Fruit fly (Drosophila melanogaster) whole organism, embryonic: ENCODE results near the gene eIF3d1.
A peak's percentile ranks its signal among the peaks of the same experiment; 100 is the strongest.

ENCODE experiments used
- Bteb2 ChIP-seq: fragments of 200-800 bp; sonication (Bioruptor generic); optimal IDR thresholded peaks from 2 replicates; lab custom pipeline; 2016; ENCODE audit warnings: missing biosample characterization, missing genetic modification characterization
- CG11093 ChIP-seq: fragments of 200-800 bp; sonication (Bioruptor generic); IDR thresholded peaks from 3 replicates; pipeline ENCODE4 v1.3.6; 2022; ENCODE audit warnings: missing biosample characterization, missing genetic modification characterization
- CG12219 ChIP-seq: fragments of 200-800 bp; sonication (Bioruptor generic); optimal IDR thresholded peaks from 3 replicates; lab custom pipeline; 2018; ENCODE audit warnings: missing biosample characterization, mild to moderate bottlenecking, missing genetic modification characterization
- CG12299 ChIP-seq: fragments of 200-800 bp; sonication (Bioruptor generic); optimal IDR thresholded peaks from 2 replicates; lab custom pipeline; 2018; ENCODE audit warnings: missing biosample characterization, mild to moderate bottlenecking, missing genetic modification characterization
- CG13123 ChIP-seq: fragments of 200-800 bp; sonication (Bioruptor generic); optimal IDR thresholded peaks from 2 replicates; lab custom pipeline; 2016; ENCODE audit warnings: missing biosample characterization, missing genetic modification characterization
- CG13296 ChIP-seq: fragments of 200-800 bp; sonication (Bioruptor generic); optimal IDR thresholded peaks from 3 replicates; lab custom pipeline; 2018; ENCODE audit warnings: missing biosample characterization, mild to moderate bottlenecking, missing genetic modification characterization
- CG13624 ChIP-seq: fragments of 200-800 bp; sonication (Bioruptor generic); optimal IDR thresholded peaks from 2 replicates; lab custom pipeline; 2016; ENCODE audit warnings: missing biosample characterization, missing genetic modification characterization
- CG14050 ChIP-seq: fragments of 200-800 bp; sonication (Bioruptor generic); IDR thresholded peaks from 3 replicates; pipeline ENCODE4 v1.3.6; 2022; ENCODE audit warnings: missing biosample characterization, missing genetic modification characterization
- CG17359 ChIP-seq: fragments of 200-800 bp; sonication (Bioruptor generic); optimal IDR thresholded peaks from 3 replicates; lab custom pipeline; 2018; ENCODE audit warnings: missing biosample characterization, mild to moderate bottlenecking, missing genetic modification characterization, moderate library complexity
- CG17361 ChIP-seq: fragments of 200-800 bp; sonication (Bioruptor generic); IDR thresholded peaks from 3 replicates; pipeline ENCODE4 v1.3.6; 2022; ENCODE audit warnings: missing biosample characterization, missing genetic modification characterization
- CG17612 ChIP-seq: fragments of 200-800 bp; sonication (Bioruptor generic); IDR thresholded peaks from 2 replicates; pipeline ENCODE4 v1.3.6; 2022; ENCODE audit warnings: missing biosample characterization, missing genetic modification characterization
- CG1792 ChIP-seq: fragments of 200-800 bp; sonication (Bioruptor generic); optimal IDR thresholded peaks from 2 replicates; lab custom pipeline; 2016; ENCODE audit warnings: missing biosample characterization, missing genetic modification characterization
- CG2129 ChIP-seq: fragments of 200-800 bp; sonication (Bioruptor generic); IDR thresholded peaks from 2 replicates; pipeline ENCODE4 v1.3.6; 2022; ENCODE audit warnings: missing biosample characterization, missing genetic modification characterization; ENCODE audit not compliant: partially characterized antibody
- CG2889 ChIP-seq: fragments of 200-800 bp; sonication (Bioruptor generic); IDR thresholded peaks from 3 replicates; pipeline ENCODE4 v1.3.6; 2022; ENCODE audit warnings: missing biosample characterization, missing genetic modification characterization
- CG43689 ChIP-seq: fragments of 200-800 bp; sonication (Bioruptor generic); IDR thresholded peaks from 2 replicates; pipeline ENCODE4 v1.3.6; 2022; ENCODE audit warnings: missing biosample characterization, missing genetic modification characterization
- CG6175 ChIP-seq: fragments of 200-800 bp; sonication (Bioruptor generic); IDR thresholded peaks from 3 replicates; pipeline ENCODE4 v1.3.6; 2022; ENCODE audit warnings: missing biosample characterization, missing genetic modification characterization
- CG7357 ChIP-seq: fragments of 200-800 bp; sonication (Bioruptor generic); IDR thresholded peaks from 3 replicates; pipeline ENCODE4 v1.3.6; 2022; ENCODE audit warnings: missing biosample characterization, missing genetic modification characterization
- CG8281 ChIP-seq: fragments of 200-800 bp; sonication (Bioruptor generic); optimal IDR thresholded peaks from 2 replicates; lab custom pipeline; 2018; ENCODE audit warnings: missing biosample characterization, mild to moderate bottlenecking, missing genetic modification characterization, moderate library complexity
- CG8924 ChIP-seq: fragments of 200-800 bp; optimal IDR thresholded peaks from 3 replicates; lab custom pipeline; 2019; ENCODE audit warnings: missing biosample characterization, mild to moderate bottlenecking, missing genetic modification characterization, moderate library complexity
- CG8944 ChIP-seq: fragments of 200-800 bp; sonication (Bioruptor generic); optimal IDR thresholded peaks from 3 replicates; lab custom pipeline; 2016; ENCODE audit warnings: missing biosample characterization, missing genetic modification characterization
- CkIIα-i1 ChIP-seq: fragments of 200-800 bp; sonication (Bioruptor generic); IDR thresholded peaks from 2 replicates; pipeline ENCODE4 v1.3.6; 2022; ENCODE audit warnings: missing biosample characterization, missing genetic modification characterization
- D19B ChIP-seq: fragments of 200-800 bp; sonication (Bioruptor generic); optimal IDR thresholded peaks from 2 replicates; lab custom pipeline; 2017; ENCODE audit warnings: missing biosample characterization, mild to moderate bottlenecking, missing genetic modification characterization
- Hand ChIP-seq: fragments of 200-800 bp; sonication (Bioruptor generic); optimal IDR thresholded peaks from 2 replicates; lab custom pipeline; 2017; ENCODE audit warnings: mild to moderate bottlenecking, missing biosample characterization, missing genetic modification reagents, missing genetic modification characterization
- Hey ChIP-seq: fragments of 200-800 bp; sonication (Bioruptor generic); optimal IDR thresholded peaks from 3 replicates; lab custom pipeline; 2018; ENCODE audit warnings: missing biosample characterization, mild to moderate bottlenecking, missing genetic modification characterization
- Lhr ChIP-seq: fragments of 200-800 bp; sonication (Bioruptor generic); optimal IDR thresholded peaks from 3 replicates; lab custom pipeline; 2017; ENCODE audit warnings: mild to moderate bottlenecking, missing biosample characterization, missing genetic modification reagents, missing genetic modification characterization
- Mrtf ChIP-seq: fragments of 200-800 bp; sonication (Bioruptor generic); IDR thresholded peaks from 3 replicates; pipeline ENCODE4 v1.3.6; 2022; ENCODE audit warnings: missing biosample characterization, missing genetic modification characterization
- NC2α ChIP-seq: fragments of 200-800 bp; sonication (Bioruptor generic); optimal IDR thresholded peaks from 2 replicates; lab custom pipeline; 2016; ENCODE audit warnings: missing biosample characterization, missing genetic modification characterization
- Rx ChIP-seq: fragments of 200-800 bp; sonication (Bioruptor generic); IDR thresholded peaks from 2 replicates; pipeline ENCODE4 v1.3.6; 2022; ENCODE audit warnings: missing biosample characterization, missing genetic modification characterization
- al ChIP-seq: fragments of 200-800 bp; sonication (Bioruptor generic); IDR thresholded peaks from 2 replicates; pipeline ENCODE4 v1.3.6; 2022; ENCODE audit warnings: missing biosample characterization, missing genetic modification characterization
- ash1 ChIP-seq: fragments of 200-800 bp; sonication (Bioruptor generic); optimal IDR thresholded peaks from 2 replicates; lab custom pipeline; 2018; ENCODE audit warnings: missing biosample characterization, mild to moderate bottlenecking, missing genetic modification characterization
- bbx ChIP-seq: fragments of 200-800 bp; sonication (Bioruptor generic); IDR thresholded peaks from 2 replicates; pipeline ENCODE4 v1.3.6; 2022; ENCODE audit warnings: missing biosample characterization, missing genetic modification characterization; ENCODE audit not compliant: partially characterized antibody
- bcd ChIP-seq: fragments of 200-800 bp; sonication (Bioruptor generic); optimal IDR thresholded peaks from 2 replicates; lab custom pipeline; 2017; ENCODE audit warnings: missing biosample characterization, mild to moderate bottlenecking, missing genetic modification characterization
- cato ChIP-seq: fragments of 200-800 bp; sonication (Bioruptor generic); optimal IDR thresholded peaks from 2 replicates; lab custom pipeline; 2016; ENCODE audit warnings: missing biosample characterization, missing genetic modification characterization, borderline replicate concordance
- caup ChIP-seq: fragments of 200-800 bp; sonication (Bioruptor generic); optimal IDR thresholded peaks from 3 replicates; lab custom pipeline; 2017; ENCODE audit warnings: missing biosample characterization, mild to moderate bottlenecking, missing genetic modification characterization, moderate library complexity; ENCODE audit not compliant: severe bottlenecking
- ci ChIP-seq: fragments of 200-800 bp; sonication (Bioruptor generic); IDR thresholded peaks from 3 replicates; pipeline ENCODE4 v1.3.6; 2022; ENCODE audit warnings: missing biosample characterization, missing genetic modification characterization
- dysf ChIP-seq: fragments of 200-800 bp; sonication (Bioruptor generic); IDR thresholded peaks from 3 replicates; pipeline ENCODE4 v1.3.6; 2022; ENCODE audit warnings: missing biosample characterization, missing genetic modification characterization
- eve ChIP-seq, 2 experiments: fragments of >200 bp; optimal IDR thresholded peaks; 2 replicates each; lab custom pipeline; 2017; ENCODE audit warnings: missing biosample characterization in 2 of 2, missing genetic modification characterization in 2 of 2
- gcm ChIP-seq: fragments of 200-800 bp; sonication (Bioruptor generic); optimal IDR thresholded peaks from 2 replicates; lab custom pipeline; 2019; ENCODE audit warnings: missing biosample characterization, mild to moderate bottlenecking, missing genetic modification characterization, moderate library complexity
- ham ChIP-seq: fragments of 200-800 bp; sonication (Bioruptor generic); IDR thresholded peaks from 2 replicates; pipeline ENCODE4 v1.3.6; 2022; ENCODE audit warnings: missing biosample characterization, missing genetic modification characterization
- lola ChIP-seq, 3 experiments: fragments of >200 bp in 2 of 3; fragments of 200-800 bp in 1 of 3; sonication (Bioruptor generic) in 1 of 3; optimal IDR thresholded peaks; 2 replicates each; lab custom pipeline; 2017 to 2019; ENCODE audit warnings: missing biosample characterization in 3 of 3, missing genetic modification characterization in 3 of 3, mild to moderate bottlenecking in 1 of 3, moderate library complexity in 1 of 3
- nerfin-2 ChIP-seq: fragments of 200-800 bp; sonication (Bioruptor generic); IDR thresholded peaks from 2 replicates; pipeline ENCODE4 v1.3.6; 2022; ENCODE audit warnings: missing biosample characterization, missing genetic modification characterization; ENCODE audit not compliant: partially characterized antibody
- sd ChIP-seq: fragments of 200-800 bp; sonication (Bioruptor generic); optimal IDR thresholded peaks from 3 replicates; lab custom pipeline; 2018; ENCODE audit warnings: missing biosample characterization, mild to moderate bottlenecking, missing genetic modification characterization, moderate library complexity
- sens-2 ChIP-seq: fragments of 200-800 bp; sonication (Bioruptor generic); IDR thresholded peaks from 2 replicates; pipeline ENCODE4 v1.3.6; 2022; ENCODE audit warnings: missing biosample characterization, missing genetic modification characterization
- sqz ChIP-seq: fragments of 200-800 bp; sonication (Bioruptor generic); optimal IDR thresholded peaks from 3 replicates; lab custom pipeline; 2018; ENCODE audit warnings: missing biosample characterization, mild to moderate bottlenecking, missing genetic modification characterization
- tgo ChIP-seq: fragments of 200-800 bp; sonication (Bioruptor generic); IDR thresholded peaks from 3 replicates; pipeline ENCODE4 v1.3.6; 2022; ENCODE audit warnings: missing biosample characterization, missing genetic modification characterization
- trem ChIP-seq: fragments of 200-800 bp; optimal IDR thresholded peaks from 3 replicates; lab custom pipeline; 2019; ENCODE audit warnings: missing biosample characterization, mild to moderate bottlenecking, missing genetic modification characterization, moderate library complexity
- trh ChIP-seq: fragments of 200-800 bp; sonication (Bioruptor generic); optimal IDR thresholded peaks from 2 replicates; lab custom pipeline; 2016; ENCODE audit warnings: missing biosample characterization, missing genetic modification characterization
- vvl ChIP-seq: fragments of 200-800 bp; sonication (Bioruptor generic); IDR thresholded peaks from 2 replicates; pipeline ENCODE4 v1.3.6; 2022; ENCODE audit warnings: missing biosample characterization, missing genetic modification characterization
- wdn ChIP-seq: fragments of 200-800 bp; sonication (Bioruptor generic); IDR thresholded peaks from 2 replicates; pipeline ENCODE4 v1.3.6; 2022; ENCODE audit warnings: missing biosample characterization, missing genetic modification characterization

The eIF3d1 gene

DNA sequence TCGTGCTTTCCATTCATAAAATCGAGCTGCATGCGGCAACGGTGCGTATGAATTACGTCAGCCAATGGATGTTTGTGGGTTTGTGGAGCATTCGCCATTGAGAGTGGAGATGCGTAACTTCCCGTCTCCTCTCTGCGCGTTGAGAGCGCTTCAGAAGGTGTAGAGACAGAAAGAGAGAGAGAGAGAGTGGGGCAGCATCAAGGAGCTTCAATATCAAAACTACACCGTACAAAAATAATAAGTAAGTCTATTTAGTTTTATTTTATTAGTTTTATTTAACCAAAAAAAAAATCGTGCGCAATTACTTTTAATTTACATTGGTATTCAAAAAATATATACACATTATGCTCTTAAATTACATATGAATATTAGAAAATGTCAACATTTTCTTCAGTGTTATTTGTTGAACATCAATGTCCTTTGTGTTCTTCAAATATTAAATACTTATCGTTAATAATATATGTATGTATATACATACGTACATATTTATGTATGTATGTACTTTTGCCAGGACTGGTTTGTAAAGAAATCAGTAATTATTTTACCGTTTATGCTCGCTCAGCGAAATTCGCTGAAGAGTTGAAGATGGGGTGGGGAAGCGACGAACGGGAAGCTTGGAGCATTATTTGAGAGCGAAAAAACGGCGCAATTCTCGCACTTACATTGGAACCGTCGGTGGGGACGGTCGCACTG lies 43.0 kb downstream of the eIF3d1 start, which contains the start of gene CG10365 (continued):
- TF ChIP-seq CG7357 (peak; percentile 76), Hey (tag; lab: Kevin White, UChicago) (no peak), dysf (GFP tag; lab: Robert Waterston, UW) (peak; percentile 89), CG1792 (GFP tag; lab: Kevin White, UChicago) (no peak), sqz (GFP tag; lab: Kevin White, UChicago) (peak; percentile 52), CG17359 (tag; lab: Kevin White, UChicago) (peak; percentile 93), al (GFP tag; lab: Robert Waterston, UW) (peak; percentile 68), lola (GFP tag; optimal IDR thresholded peaks at IDR 0.05; lab: Kevin White, UChicago) (peak in 1 of 3 experiments; percentile 39), sens-2 (GFP tag; lab: Robert Waterston, UW) (no peak), CG8281 (tag; lab: Kevin White, UChicago) (peak; percentile 64), D19B (GFP tag; lab: Kevin White, UChicago) (peak; percentile 61), caup (GFP tag; lab: Kevin White, UChicago) (peak; percentile 73), nerfin-2 (no peak), CG2129 (GFP tag; lab: Robert Waterston, UW) (no peak), CkIIα-i1 (GFP tag; lab: Robert Waterston, UW) (no peak), Lhr (GFP tag; lab: Kevin White, UChicago) (no peak), vvl (GFP tag; lab: Robert Waterston, UW) (peak; percentile 93), CG11093 (GFP tag; lab: Robert Waterston, UW) (peak; percentile 69; the same call in 2 of the 3 replicates), trh (peak; percentile 34), trem (peak; percentile 45), CG8924 (tag; lab: Kevin White, UChicago) (peak; percentile 85), tgo (peak; percentile 92), ham (GFP tag; lab: Robert Waterston, UW) (no peak), CG6175 (0 out of 3 replicates have a peak, but pooled peaks have one; percentile 46), NC2α (no peak), CG2889 (0 out of 3 replicates have a peak, but pooled peaks have one; percentile 28), eve (GFP tag; optimal IDR thresholded peaks at IDR 0.05; lab: Kevin White, UChicago) (peak in 1 of 2 experiments; percentile 78), CG14050 (GFP tag; lab: Robert Waterston, UW) (peak; percentile 70; the same call in 2 of the 3 replicates), ci (GFP tag; lab: Robert Waterston, UW) (peak; percentile 61; the same call in 1 of the 3 replicates), CG17612 (GFP tag; lab: Robert Waterston, UW) (peak; percentile 72), ash1 (GFP tag; lab: Kevin White, UChicago) (no peak), bbx (0 out of 2 replicates have a peak, but pooled peaks have one; percentile 13), CG13624 (GFP tag; lab: Kevin White, UChicago) (no peak), CG13123 (GFP tag; lab: Kevin White, UChicago) (peak; percentile 78), CG17361 (peak; percentile 92), Hand (peak; percentile 88), CG43689 (GFP tag; lab: Robert Waterston, UW) (peak; percentile 59), gcm (GFP tag; lab: Kevin White, UChicago) (peak; percentile 91), wdn (GFP tag; lab: Robert Waterston, UW) (peak; percentile 70), sd (tag; lab: Kevin White, UChicago) (peak; percentile 65), CG13296 (peak; percentile 91), bcd (peak; percentile 80), CG12299 (tag; lab: Kevin White, UChicago) (peak; percentile 77), CG8944 (GFP tag; lab: Kevin White, UChicago) (no peak), Mrtf (GFP tag; lab: Robert Waterston, UW) (peak; percentile 20; the same call in 1 of the 3 replicates), cato (GFP tag; lab: Kevin White, UChicago) (peak; percentile 23), Bteb2 (no peak), CG12219 (peak; percentile 59), Rx (GFP tag; lab: Robert Waterston, UW) (no peak)
